Worm (Caenorhabditis elegans): ENCODE measurements around the gene ZK354.2.

Gene ZK354.2

DNA sequence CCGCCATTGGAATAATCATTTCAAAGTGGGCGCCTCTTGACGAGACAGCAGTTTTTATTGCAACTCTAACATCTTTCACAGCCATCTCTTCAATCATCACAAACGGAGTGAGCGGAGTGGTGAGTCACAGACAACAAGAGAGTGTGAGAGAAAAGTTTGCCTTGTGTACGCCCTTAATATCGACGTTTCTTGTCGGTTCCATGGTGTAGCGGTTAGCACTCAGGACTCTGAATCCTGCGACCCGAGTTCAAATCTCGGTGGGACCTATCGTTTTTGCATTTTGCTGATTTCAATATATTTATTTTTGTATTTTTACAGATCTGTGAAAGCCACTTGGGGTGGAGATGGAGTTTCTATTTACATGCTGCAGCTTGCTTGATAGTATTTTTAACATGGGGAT is 21.3 kb downstream of the ZK354.2 start (continued):
- TF ChIP-seq pha-2 (tag; optimal IDR thresholded peaks at IDR 0.05): peak; percentile 38
- no peak for TF ChIP-seq pha-4 (tag; optimal IDR thresholded peaks at IDR 0.05)
- TF ChIP-seq ceh-31 (tag; optimal IDR thresholded peaks at IDR 0.05): peak; percentile 35
- peak; percentile 16 for TF ChIP-seq sdc-2 (tag; optimal IDR thresholded peaks at IDR 0.05)
- no peak for TF ChIP-seq ama-1 (optimal IDR thresholded peaks at IDR 0.05)
- TF ChIP-seq unc-86 (tag; optimal IDR thresholded peaks at IDR 0.05): peak; percentile 34
- TF ChIP-seq ceh-24 (tag; optimal IDR thresholded peaks at IDR 0.05): peak; percentile 15
- peak; percentile 27 for TF ChIP-seq ceh-2 (tag; optimal IDR thresholded peaks at IDR 0.05)
- TF ChIP-seq unc-42 (tag; optimal IDR thresholded peaks at IDR 0.05): no peak
- TF ChIP-seq ztf-16 (tag; optimal IDR thresholded peaks at IDR 0.05): peak; percentile 49
- peak; percentile 63 for TF ChIP-seq Y22D7AL.16 (tag; optimal IDR thresholded peaks at IDR 0.05)
- TF ChIP-seq ceh-30 (tag; optimal IDR thresholded peaks at IDR 0.05): no peak
- peak; percentile 43 for TF ChIP-seq C08G9.2 (tag; optimal IDR thresholded peaks at IDR 0.05)
- peak; percentile 30 for TF ChIP-seq dve-1 (tag; optimal IDR thresholded peaks at IDR 0.05)
- TF ChIP-seq pqm-1 (tag; optimal IDR thresholded peaks at IDR 0.05): peak; percentile 3
- TF ChIP-seq nfya-1 (tag; optimal IDR thresholded peaks at IDR 0.05): peak; percentile 20
- no peak for TF ChIP-seq pag-3 (tag; optimal IDR thresholded peaks at IDR 0.05; ENCODE audit: borderline replicate concordance)
- TF ChIP-seq eyg-1 (tag; optimal IDR thresholded peaks at IDR 0.05): no peak
- 0 out of 2 replicates have a peak, but pooled peaks have one; percentile 41 for TF ChIP-seq unc-3 (GFP tag; conservative IDR thresholded peaks at IDR 0.05)
- no peak for TF ChIP-seq unc-3 (tag; optimal IDR thresholded peaks at IDR 0.05)
- TF ChIP-seq ceh-14 (tag; optimal IDR thresholded peaks at IDR 0.05): peak; percentile 57

ce11 chrIV:5337649-5338048 is 24.4 kb downstream of the ZK354.2 start:
- no peak for TF ChIP-seq pros-1 (tag; optimal IDR thresholded peaks at IDR 0.05)

ce11 chrIV:5339255-5339654 is 26.1 kb downstream of the ZK354.2 start, which contains the start of gene Y4C6B.2:
Y4C6B.2 (plus strand) TSS chrIV:5339574.
- TF ChIP-seq hlh-6 (tag; optimal IDR thresholded peaks at IDR 0.05) (no peak), T23F11.4 (GFP tag; optimal IDR thresholded peaks at IDR 0.05) (no peak), sox-2 (GFP tag; IDR thresholded peaks at IDR 0.05) (no peak), sox-4 (tag; optimal IDR thresholded peaks at IDR 0.05) (no peak), unc-55 (GFP tag; optimal IDR thresholded peaks at IDR 0.05) (no peak), ets-4 (tag; optimal IDR thresholded peaks at IDR 0.05) (no peak), ceh-24 (tag; optimal IDR thresholded peaks at IDR 0.05) (no peak), unc-86 (tag; optimal IDR thresholded peaks at IDR 0.05) (no peak), ttx-3 (tag; optimal IDR thresholded peaks at IDR 0.05) (no peak), dve-1 (tag; optimal IDR thresholded peaks at IDR 0.05) (no peak), elt-2 (tag; optimal IDR thresholded peaks at IDR 0.05) (no peak), ztf-16 (tag; optimal IDR thresholded peaks at IDR 0.05) (no peak), fkh-10 (GFP tag; optimal IDR thresholded peaks at IDR 0.05) (no peak), ceh-34 (tag; optimal IDR thresholded peaks at IDR 0.05) (no peak), rnt-1 (tag; optimal IDR thresholded peaks at IDR 0.05) (no peak), che-1 (tag; optimal IDR thresholded peaks at IDR 0.05) (no peak), ceh-14 (tag; optimal IDR thresholded peaks at IDR 0.05) (no peak), pros-1 (tag; optimal IDR thresholded peaks at IDR 0.05) (no peak), pat-9 (tag; optimal IDR thresholded peaks at IDR 0.05) (no peak), odd-2 (tag; optimal IDR thresholded peaks at IDR 0.05) (no peak)

ce11 chrIV:5344168-5344567 is 31.0 kb downstream of the ZK354.2 start:
- TF ChIP-seq pha-2 (tag; optimal IDR thresholded peaks at IDR 0.05): no peak
- TF ChIP-seq tbx-7 (tag; optimal IDR thresholded peaks at IDR 0.05): no peak
- TF ChIP-seq C08G9.2 (tag; optimal IDR thresholded peaks at IDR 0.05): no peak
- no peak for TF ChIP-seq ama-1 (optimal IDR thresholded peaks at IDR 0.05)
- no peak for TF ChIP-seq odd-2 (tag; optimal IDR thresholded peaks at IDR 0.05)
- no peak for TF ChIP-seq hlh-6 (tag; optimal IDR thresholded peaks at IDR 0.05)
- no peak for TF ChIP-seq T23F11.4 (GFP tag; optimal IDR thresholded peaks at IDR 0.05)
- TF ChIP-seq ztf-16 (tag; optimal IDR thresholded peaks at IDR 0.05): no peak
- TF ChIP-seq ceh-19 (GFP tag; optimal IDR thresholded peaks at IDR 0.05): no peak
- TF ChIP-seq ceh-6 (GFP tag; optimal IDR thresholded peaks at IDR 0.05): no peak
- TF ChIP-seq ceh-45 (GFP tag; IDR thresholded peaks at IDR 0.05): no peak
- no peak for TF ChIP-seq eyg-1 (tag; optimal IDR thresholded peaks at IDR 0.05)
- no peak for TF ChIP-seq pha-4 (tag; optimal IDR thresholded peaks at IDR 0.05)
- TF ChIP-seq fkh-10 (GFP tag; optimal IDR thresholded peaks at IDR 0.05): no peak
- no peak for TF ChIP-seq lim-6 (tag; optimal IDR thresholded peaks at IDR 0.05)
- TF ChIP-seq fkh-6 (tag; optimal IDR thresholded peaks at IDR 0.05): no peak
- no peak for TF ChIP-seq pax-1 (tag; optimal IDR thresholded peaks at IDR 0.05)
